Fruit fly (Drosophila melanogaster) whole organism, embryonic: ENCODE data around the gene Alg11.

Source experiments
- Atf6 ChIP-seq: fragments of 200-800 bp; sonication (Bioruptor generic); IDR thresholded peaks from 2 replicates; pipeline ENCODE4 v1.3.6; 2022; ENCODE audit warnings: missing biosample characterization, missing genetic modification characterization
- B-H1 ChIP-seq: fragments of 200-800 bp; sonication (Bioruptor generic); IDR thresholded peaks from 3 replicates; pipeline ENCODE4 v1.3.6; 2022; ENCODE audit warnings: missing biosample characterization, missing genetic modification characterization
- Bdp1 ChIP-seq: fragments of 200-800 bp; sonication (Bioruptor generic); optimal IDR thresholded peaks from 3 replicates; lab custom pipeline; 2016; ENCODE audit warnings: missing biosample characterization, missing genetic modification characterization
- Bgb ChIP-seq: fragments of 200-800 bp; sonication (Bioruptor generic); IDR thresholded peaks from 2 replicates; pipeline ENCODE4 v1.3.6; 2022; ENCODE audit warnings: missing biosample characterization, missing genetic modification characterization; ENCODE audit not compliant: partially characterized antibody
- CG10209 ChIP-seq: fragments of 200-800 bp; sonication (Bioruptor generic); optimal IDR thresholded peaks from 3 replicates; lab custom pipeline; 2017; ENCODE audit warnings: missing biosample characterization, mild to moderate bottlenecking, missing genetic modification characterization, missing genetic modification reagents
- CG10321 ChIP-seq: fragments of 200-800 bp; sonication (Bioruptor generic); IDR thresholded peaks from 2 replicates; pipeline ENCODE4 v1.3.6; 2022; ENCODE audit warnings: missing biosample characterization, missing genetic modification characterization
- CG10654 ChIP-seq: fragments of 200-800 bp; sonication (Bioruptor generic); optimal IDR thresholded peaks from 2 replicates; lab custom pipeline; 2016; ENCODE audit warnings: missing biosample characterization, missing genetic modification characterization
- CG11696 ChIP-seq: fragments of 200-800 bp; sonication (Bioruptor generic); IDR thresholded peaks from 2 replicates; pipeline ENCODE4 v1.3.6; 2022; ENCODE audit warnings: missing biosample characterization, missing genetic modification characterization
- CG12391 ChIP-seq: fragments of 200-800 bp; sonication (Bioruptor generic); optimal IDR thresholded peaks from 3 replicates; lab custom pipeline; 2018; ENCODE audit warnings: missing biosample characterization, mild to moderate bottlenecking, missing genetic modification characterization, moderate library complexity
- CG14050 ChIP-seq: fragments of 200-800 bp; sonication (Bioruptor generic); IDR thresholded peaks from 3 replicates; pipeline ENCODE4 v1.3.6; 2022; ENCODE audit warnings: missing biosample characterization, missing genetic modification characterization
- CG1603 ChIP-seq: fragments of 200-800 bp; sonication (Bioruptor generic); optimal IDR thresholded peaks from 2 replicates; lab custom pipeline; 2019; ENCODE audit warnings: missing biosample characterization, mild to moderate bottlenecking, missing genetic modification characterization, moderate library complexity
- CG1647 ChIP-seq: fragments of 200-800 bp; sonication (Bioruptor generic); optimal IDR thresholded peaks from 3 replicates; lab custom pipeline; 2016; ENCODE audit warnings: missing biosample characterization, missing genetic modification characterization
- CG17361 ChIP-seq: fragments of 200-800 bp; sonication (Bioruptor generic); IDR thresholded peaks from 3 replicates; pipeline ENCODE4 v1.3.6; 2022; ENCODE audit warnings: missing biosample characterization, missing genetic modification characterization
- CG17912 ChIP-seq: fragments of 200-800 bp; sonication (Bioruptor generic); optimal IDR thresholded peaks from 2 replicates; lab custom pipeline; 2018; ENCODE audit warnings: missing biosample characterization, mild to moderate bottlenecking, missing genetic modification characterization
- CG2889 ChIP-seq: fragments of 200-800 bp; sonication (Bioruptor generic); IDR thresholded peaks from 3 replicates; pipeline ENCODE4 v1.3.6; 2022; ENCODE audit warnings: missing biosample characterization, missing genetic modification characterization
- CG34422 ChIP-seq: fragments of 200-800 bp; sonication (Bioruptor generic); IDR thresholded peaks from 3 replicates; pipeline ENCODE4 v1.3.6; 2022; ENCODE audit warnings: missing biosample characterization, missing genetic modification characterization
- CG4730 ChIP-seq: fragments of 200-800 bp; sonication (Bioruptor generic); IDR thresholded peaks from 2 replicates; pipeline ENCODE4 v1.3.6; 2022; ENCODE audit warnings: missing biosample characterization, missing genetic modification characterization
- CG6765 ChIP-seq: fragments of 200-800 bp; sonication (Bioruptor generic); optimal IDR thresholded peaks from 3 replicates; lab custom pipeline; 2017; ENCODE audit warnings: missing biosample characterization, mild to moderate bottlenecking, missing genetic modification characterization
- CG7987 ChIP-seq: fragments of 200-800 bp; sonication (Bioruptor generic); optimal IDR thresholded peaks from 2 replicates; lab custom pipeline; 2018; ENCODE audit warnings: missing biosample characterization, mild to moderate bottlenecking, missing genetic modification characterization, moderate library complexity
- D ChIP-seq, 2 experiments: fragments of 200-800 bp in 1 of 2; fragments of >200 bp in 1 of 2; sonication (Bioruptor generic) in 1 of 2; optimal IDR thresholded peaks; 2 replicates in 1 of 2; 3 replicates in 1 of 2; lab custom pipeline; 2017; ENCODE audit warnings: mild to moderate bottlenecking in 1 of 2, missing biosample characterization in 1 of 2, missing genetic modification characterization in 1 of 2, missing genetic modification reagents in 1 of 2
- Dad ChIP-seq: fragments of 200-800 bp; sonication (Bioruptor generic); optimal IDR thresholded peaks from 3 replicates; lab custom pipeline; 2016; ENCODE audit warnings: missing biosample characterization, missing genetic modification characterization
- Deaf1 ChIP-seq: fragments of 200-800 bp; optimal IDR thresholded peaks from 3 replicates; lab custom pipeline; 2019; ENCODE audit warnings: missing biosample characterization, mild to moderate bottlenecking, missing genetic modification characterization, moderate library complexity
- E2f1 ChIP-seq: fragments of 200-800 bp; sonication (Bioruptor generic); IDR thresholded peaks from 2 replicates; pipeline ENCODE4 v1.3.6; 2022; ENCODE audit warnings: missing biosample characterization, missing genetic modification characterization
- Mes4 ChIP-seq: fragments of 200-800 bp; sonication (Bioruptor generic); optimal IDR thresholded peaks from 2 replicates; lab custom pipeline; 2016; ENCODE audit warnings: missing biosample characterization, missing genetic modification characterization
- NK7.1 ChIP-seq: fragments of 200-800 bp; sonication (Bioruptor generic); optimal IDR thresholded peaks from 3 replicates; lab custom pipeline; 2016; ENCODE audit warnings: missing biosample characterization, missing genetic modification characterization
- Stat92E ChIP-seq, 3 experiments: fragments of >200 bp in 2 of 3; fragments of 200-800 bp in 1 of 3; sonication (Bioruptor generic) in 1 of 3; optimal IDR thresholded peaks; 2 replicates each; lab custom pipeline; 2017 to 2019; ENCODE audit warnings: missing biosample characterization in 3 of 3, missing genetic modification characterization in 3 of 3, mild to moderate bottlenecking in 1 of 3, moderate library complexity in 1 of 3
- Trl ChIP-seq, 3 experiments: fragments of >200 bp in 2 of 3; fragments of 200-800 bp in 1 of 3; sonication (Bioruptor generic) in 1 of 3; optimal IDR thresholded peaks; 2 replicates in 1 of 3; 3 replicates in 2 of 3; lab custom pipeline; 2016 to 2017; ENCODE audit warnings: missing biosample characterization in 1 of 3, missing genetic modification characterization in 1 of 3
- cas ChIP-seq: fragments of 200-800 bp; sonication (Bioruptor generic); IDR thresholded peaks from 2 replicates; pipeline ENCODE4 v1.3.6; 2022; ENCODE audit warnings: missing biosample characterization, missing genetic modification characterization
- chinmo ChIP-seq: fragments of 200-800 bp; sonication (Bioruptor generic); IDR thresholded peaks from 4 replicates; pipeline ENCODE4 v1.3.6; 2022; ENCODE audit warnings: missing biosample characterization, missing genetic modification characterization; ENCODE audit not compliant: partially characterized antibody
- croc ChIP-seq: fragments of 200-800 bp; sonication (Bioruptor generic); conservative IDR thresholded peaks from 3 replicates; pipeline ENCODE4 v1.3.6; 2022; ENCODE audit warnings: missing biosample characterization, missing genetic modification characterization
- dpn ChIP-seq, 2 experiments: fragments of 200-800 bp; sonication (Bioruptor generic); optimal IDR thresholded peaks; 3 replicates each; lab custom pipeline; 2016; ENCODE audit warnings: missing biosample characterization in 2 of 2, missing genetic modification characterization in 2 of 2
- fd64A ChIP-seq: fragments of 200-800 bp; sonication (Bioruptor generic); optimal IDR thresholded peaks from 3 replicates; lab custom pipeline; 2018; ENCODE audit warnings: missing biosample characterization, mild to moderate bottlenecking, missing genetic modification characterization
- gfzf ChIP-seq: fragments of 200-800 bp; sonication (Bioruptor generic); optimal IDR thresholded peaks from 2 replicates; lab custom pipeline; 2016; ENCODE audit warnings: missing biosample characterization, mild to moderate bottlenecking, missing genetic modification characterization, moderate library complexity
- insv ChIP-seq, 2 experiments: fragments of 200-800 bp; sonication (Bioruptor generic); optimal IDR thresholded peaks; 3 replicates each; lab custom pipeline; 2016 to 2018; ENCODE audit warnings: missing biosample characterization in 2 of 2, missing genetic modification characterization in 2 of 2
- kah ChIP-seq: fragments of 200-800 bp; sonication (Bioruptor generic); optimal IDR thresholded peaks from 2 replicates; lab custom pipeline; 2018; ENCODE audit warnings: missing biosample characterization, mild to moderate bottlenecking, missing genetic modification characterization
- luna ChIP-seq: fragments of 200-800 bp; sonication (Bioruptor generic); optimal IDR thresholded peaks from 2 replicates; lab custom pipeline; 2016; ENCODE audit warnings: missing biosample characterization, missing genetic modification characterization
- p53 ChIP-seq: fragments of 200-800 bp; sonication (Bioruptor generic); optimal IDR thresholded peaks from 2 replicates; lab custom pipeline; 2016; ENCODE audit warnings: missing biosample characterization, missing genetic modification characterization
- pan ChIP-seq, 4 experiments: fragments of >200 bp in 3 of 4; fragments of 200-800 bp in 1 of 4; sonication (Bioruptor generic) in 1 of 4; optimal IDR thresholded peaks in 3 of 4; IDR thresholded peaks in 1 of 4; 2 replicates each; pipeline versions ENCODE4 v1.3.6 to Lab custom; 2017 to 2022; ENCODE audit warnings: missing biosample characterization in 2 of 4, missing genetic modification characterization in 2 of 4, mixed read lengths in 1 of 4
- pum ChIP-seq: fragments of 200-800 bp; sonication (Bioruptor generic); optimal IDR thresholded peaks from 2 replicates; lab custom pipeline; 2016; ENCODE audit warnings: missing biosample characterization, missing genetic modification characterization
- ro ChIP-seq: fragments of 200-800 bp; sonication (Bioruptor generic); IDR thresholded peaks from 2 replicates; pipeline ENCODE4 v1.3.6; 2022; ENCODE audit warnings: missing biosample characterization, missing genetic modification characterization
- run ChIP-seq: fragments of 200-800 bp; sonication (Bioruptor generic); optimal IDR thresholded peaks from 3 replicates; lab custom pipeline; 2018; ENCODE audit warnings: missing biosample characterization, mild to moderate bottlenecking, missing genetic modification characterization
- salm ChIP-seq: fragments of 200-800 bp; sonication (Bioruptor generic); optimal IDR thresholded peaks from 2 replicates; lab custom pipeline; 2018; ENCODE audit warnings: missing biosample characterization, mild to moderate bottlenecking, missing genetic modification characterization
- schlank ChIP-seq: fragments of 200-800 bp; sonication (Bioruptor generic); optimal IDR thresholded peaks from 2 replicates; lab custom pipeline; 2018; ENCODE audit warnings: missing biosample characterization, mild to moderate bottlenecking, missing genetic modification characterization
- stwl ChIP-seq: fragments of 200-800 bp; sonication (Bioruptor generic); optimal IDR thresholded peaks from 3 replicates; lab custom pipeline; 2018; ENCODE audit warnings: missing biosample characterization, mild to moderate bottlenecking, missing genetic modification characterization, moderate library complexity
- tll ChIP-seq, 2 experiments: fragments of 200-800 bp in 1 of 2; fragments of >200 bp in 1 of 2; sonication (Bioruptor generic) in 1 of 2; optimal IDR thresholded peaks; 2 replicates each; lab custom pipeline; 2017 to 2019; ENCODE audit warnings: missing biosample characterization in 2 of 2, missing genetic modification characterization in 2 of 2, mild to moderate bottlenecking in 1 of 2, moderate library complexity in 1 of 2
- usp ChIP-seq: fragments of >200 bp; optimal IDR thresholded peaks from 2 replicates; lab custom pipeline; 2017; ENCODE audit warnings: missing biosample characterization, missing genetic modification characterization
- wor ChIP-seq: fragments of 200-800 bp; sonication (Bioruptor generic); IDR thresholded peaks from 2 replicates; pipeline ENCODE4 v1.3.6; 2022; ENCODE audit warnings: missing biosample characterization, missing genetic modification characterization
- z ChIP-seq: fragments of 200-800 bp; sonication (Bioruptor generic); IDR thresholded peaks from 3 replicates; pipeline ENCODE4 v1.3.6; 2022; ENCODE audit warnings: missing biosample characterization, missing genetic modification characterization
- zen2 ChIP-seq: fragments of 200-800 bp; sonication (Bioruptor generic); IDR thresholded peaks from 3 replicates; pipeline ENCODE4 v1.3.6; 2022; ENCODE audit warnings: missing biosample characterization, missing genetic modification characterization; ENCODE audit not compliant: partially characterized antibody

Alg11 gene

DNA sequence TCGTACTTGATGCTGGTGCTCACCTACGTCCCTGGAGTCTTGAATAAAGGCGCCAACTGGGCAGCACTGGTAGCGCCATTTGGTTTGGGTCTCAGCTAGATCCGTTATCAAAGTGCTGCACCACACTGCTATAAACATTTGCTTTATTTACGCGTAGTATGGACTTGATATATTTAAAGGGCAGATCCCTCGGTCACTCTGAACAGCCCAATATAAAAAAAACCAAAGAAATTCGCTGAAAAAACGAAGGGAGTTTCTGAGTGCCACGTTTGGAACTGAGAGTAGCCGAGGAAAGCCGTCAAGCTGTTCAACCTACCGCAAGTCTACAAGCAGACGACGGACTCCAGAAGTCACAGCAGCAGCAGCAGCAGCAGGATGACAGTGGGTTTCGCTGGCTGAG lies 15.2 kb downstream of the Alg11 start, which contains the start of gene Atox1 (continued):
- TF ChIP-seq fd64A (no peak), croc (GFP tag; lab: Robert Waterston, UW) (no peak), CG10321 (GFP tag; lab: Robert Waterston, UW) (no peak), CG1603 (tag; lab: Kevin White, UChicago) (peak; percentile 83), Bdp1 (no peak), CG2889 (GFP tag; lab: Robert Waterston, UW) (no peak), gfzf (peak; percentile 99), dpn (GFP tag; optimal IDR thresholded peaks at IDR 0.05; lab: Kevin White, UChicago) (peak; percentile 15 to 35), usp (GFP tag; lab: Kevin White, UChicago) (no peak), CG10654 (GFP tag; lab: Kevin White, UChicago) (no peak), salm (tag; lab: Kevin White, UChicago) (peak; percentile 0), pan (optimal IDR thresholded peaks at IDR 0.05; lab: Kevin White, UChicago) (no peak), pan (GFP tag; optimal IDR thresholded peaks at IDR 0.05 in 1 of 2, IDR thresholded peaks at IDR 0.05 in 1 of 2) (no peak), E2f1 (GFP tag; lab: Robert Waterston, UW) (peak; percentile 43; the same call in 1 of the 2 replicates), z (GFP tag; lab: Robert Waterston, UW) (no peak), insv (GFP tag; optimal IDR thresholded peaks at IDR 0.05; lab: Kevin White, UChicago) (peak in 1 of 2 experiments; percentile 52), CG4730 (GFP tag; lab: Robert Waterston, UW) (no peak), stwl (tag; lab: Kevin White, UChicago) (peak; percentile 77), Deaf1 (tag; lab: Kevin White, UChicago) (peak; percentile 36), CG34422 (GFP tag; lab: Robert Waterston, UW) (peak; percentile 62; the same call in 1 of the 3 replicates), CG7987 (peak; percentile 72), B-H1 (GFP tag; lab: Robert Waterston, UW) (no peak; the same call in 2 of the 3 replicates), CG1647 (no peak), CG17361 (GFP tag; lab: Robert Waterston, UW) (peak; percentile 49; the same call in 1 of the 3 replicates), tll (GFP tag; optimal IDR thresholded peaks at IDR 0.05; lab: Kevin White, UChicago) (no peak), Atf6 (GFP tag; lab: Robert Waterston, UW) (no peak), p53 (GFP tag; lab: Kevin White, UChicago) (peak; percentile 43), Mes4 (GFP tag; lab: Kevin White, UChicago) (no peak), CG14050 (GFP tag; lab: Robert Waterston, UW) (no peak), chinmo (GFP tag; lab: Robert Waterston, UW) (0 out of 4 replicates have a peak, but pooled peaks have one; percentile 40), cas (peak; percentile 20; the same call in 1 of the 2 replicates), CG12391 (peak; percentile 35), schlank (tag; lab: Kevin White, UChicago) (no peak), kah (no peak), CG17912 (GFP tag; lab: Kevin White, UChicago) (peak; percentile 72), CG10209 (peak; percentile 27), NK7.1 (GFP tag; lab: Kevin White, UChicago) (no peak), luna (GFP tag; lab: Kevin White, UChicago) (peak; percentile 35), CG6765 (GFP tag; lab: Kevin White, UChicago) (peak; percentile 10), pum (GFP tag; lab: Kevin White, UChicago) (no peak), run (no peak), Trl (optimal IDR thresholded peaks at IDR 0.05; lab: Kevin White, UChicago) (no peak), Trl (GFP tag; optimal IDR thresholded peaks at IDR 0.05; lab: Kevin White, UChicago) (peak; percentile 32), Stat92E (GFP tag; optimal IDR thresholded peaks at IDR 0.05; lab: Kevin White, UChicago) (peak in 1 of 3 experiments; percentile 19), Bgb (peak; percentile 37), Dad (no peak), ro (no peak), CG11696 (GFP tag; lab: Robert Waterston, UW) (no peak), D (optimal IDR thresholded peaks at IDR 0.05; lab: Kevin White, UChicago) (no peak), D (GFP tag; optimal IDR thresholded peaks at IDR 0.05; lab: Kevin White, UChicago) (no peak), zen2 (GFP tag; lab: Robert Waterston, UW) (no peak), wor (GFP tag; lab: Robert Waterston, UW) (no peak)
